Fruit fly (Drosophila melanogaster) whole organism, embryonic: ENCODE data around the gene Son.

Experiments
- ATbp ChIP-seq: fragments of 200-800 bp; sonication (Bioruptor generic); optimal IDR thresholded peaks from 2 replicates; lab custom pipeline; 2017; ENCODE audit warnings: missing biosample characterization, mild to moderate bottlenecking, missing genetic modification characterization, missing genetic modification reagents
- Atf-2 ChIP-seq: fragments of 200-800 bp; sonication (Bioruptor generic); optimal IDR thresholded peaks from 2 replicates; lab custom pipeline; 2016; ENCODE audit warnings: missing biosample characterization, missing genetic modification characterization
- B-H2 ChIP-seq: fragments of 200-800 bp; sonication (Bioruptor generic); optimal IDR thresholded peaks from 2 replicates; lab custom pipeline; 2018; ENCODE audit warnings: missing biosample characterization, mild to moderate bottlenecking, missing genetic modification characterization
- CG10274 ChIP-seq: fragments of 200-800 bp; sonication (Bioruptor generic); optimal IDR thresholded peaks from 3 replicates; lab custom pipeline; 2017; ENCODE audit warnings: missing biosample characterization, mild to moderate bottlenecking, missing genetic modification characterization
- CG10366 ChIP-seq: fragments of 200-800 bp; sonication (Bioruptor generic); IDR thresholded peaks from 2 replicates; pipeline ENCODE4 v1.3.6; 2022; ENCODE audit warnings: missing biosample characterization, missing genetic modification characterization
- CG1529 ChIP-seq: fragments of 200-800 bp; sonication (Bioruptor generic); optimal IDR thresholded peaks from 3 replicates; lab custom pipeline; 2018; ENCODE audit warnings: missing biosample characterization, missing genetic modification characterization
- CG15601 ChIP-seq: fragments of 200-800 bp; sonication (Bioruptor generic); optimal IDR thresholded peaks from 3 replicates; lab custom pipeline; 2019; ENCODE audit warnings: missing biosample characterization, mild to moderate bottlenecking, missing genetic modification characterization, moderate library complexity
- CG1602 ChIP-seq: fragments of 200-800 bp; sonication (Bioruptor generic); optimal IDR thresholded peaks from 3 replicates; lab custom pipeline; 2016; ENCODE audit warnings: missing biosample characterization, missing genetic modification characterization
- CG17186 ChIP-seq: fragments of 200-800 bp; sonication (Bioruptor generic); optimal IDR thresholded peaks from 3 replicates; lab custom pipeline; 2017; ENCODE audit warnings: missing biosample characterization, missing genetic modification reagents, missing genetic modification characterization
- CG2875 ChIP-seq: fragments of 200-800 bp; sonication (Bioruptor generic); optimal IDR thresholded peaks from 2 replicates; lab custom pipeline; 2017; ENCODE audit warnings: missing biosample characterization, mild to moderate bottlenecking, missing genetic modification characterization, missing genetic modification reagents
- CG3065 ChIP-seq: fragments of 200-800 bp; sonication (Bioruptor generic); optimal IDR thresholded peaks from 2 replicates; lab custom pipeline; 2016; ENCODE audit warnings: missing biosample characterization, missing genetic modification characterization
- CG31224 ChIP-seq: fragments of 200-800 bp; sonication (Bioruptor generic); IDR thresholded peaks from 2 replicates; pipeline ENCODE4 v1.3.6; 2022; ENCODE audit warnings: missing biosample characterization, missing genetic modification characterization
- CG33213 ChIP-seq: fragments of 200-800 bp; sonication (Bioruptor generic); optimal IDR thresholded peaks from 3 replicates; lab custom pipeline; 2016; ENCODE audit warnings: missing biosample characterization, missing genetic modification characterization
- CG4854 ChIP-seq: fragments of 200-800 bp; sonication (Bioruptor generic); optimal IDR thresholded peaks from 2 replicates; lab custom pipeline; 2016; ENCODE audit warnings: missing biosample characterization, missing genetic modification characterization, inconsistent platforms
- CG7271 ChIP-seq: fragments of 200-800 bp; sonication (Bioruptor generic); optimal IDR thresholded peaks from 2 replicates; lab custom pipeline; 2018; ENCODE audit warnings: missing biosample characterization, mild to moderate bottlenecking, missing genetic modification characterization, moderate library complexity
- CG7372 ChIP-seq: fragments of 200-800 bp; sonication (Bioruptor generic); IDR thresholded peaks from 2 replicates; pipeline ENCODE4 v1.3.6; 2022; ENCODE audit warnings: missing biosample characterization, missing genetic modification characterization
- CG8281 ChIP-seq: fragments of 200-800 bp; sonication (Bioruptor generic); optimal IDR thresholded peaks from 2 replicates; lab custom pipeline; 2018; ENCODE audit warnings: missing biosample characterization, mild to moderate bottlenecking, missing genetic modification characterization, moderate library complexity
- CG8388 ChIP-seq: fragments of 200-800 bp; sonication (Bioruptor generic); optimal IDR thresholded peaks from 2 replicates; lab custom pipeline; 2019; ENCODE audit warnings: missing biosample characterization, mild to moderate bottlenecking, missing genetic modification characterization, moderate library complexity
- CG9797 ChIP-seq: fragments of 200-800 bp; sonication (Bioruptor generic); optimal IDR thresholded peaks from 3 replicates; lab custom pipeline; 2018; ENCODE audit warnings: missing biosample characterization, mild to moderate bottlenecking, missing genetic modification characterization
- CTCF ChIP-seq: fragments of 200-800 bp; sonication (Bioruptor generic); optimal IDR thresholded peaks from 2 replicates; lab custom pipeline; 2017; ENCODE audit warnings: missing biosample characterization, mild to moderate bottlenecking, missing genetic modification characterization, moderate library complexity
- CkIIα-i1 ChIP-seq: fragments of 200-800 bp; sonication (Bioruptor generic); IDR thresholded peaks from 2 replicates; pipeline ENCODE4 v1.3.6; 2022; ENCODE audit warnings: missing biosample characterization, missing genetic modification characterization
- Gsc ChIP-seq: fragments of 200-800 bp; sonication (Bioruptor generic); IDR thresholded peaks from 2 replicates; pipeline ENCODE4 v1.3.6; 2022; ENCODE audit warnings: missing biosample characterization, missing genetic modification characterization
- HmgD ChIP-seq: fragments of 200-800 bp; sonication (Bioruptor generic); optimal IDR thresholded peaks from 3 replicates; lab custom pipeline; 2016; ENCODE audit warnings: missing biosample characterization, missing genetic modification characterization
- Hsf ChIP-seq: fragments of 200-800 bp; sonication (Bioruptor generic); optimal IDR thresholded peaks from 3 replicates; lab custom pipeline; 2016; ENCODE audit warnings: missing biosample characterization, missing genetic modification characterization
- Lim3 ChIP-seq: fragments of 200-800 bp; sonication (Bioruptor generic); IDR thresholded peaks from 2 replicates; pipeline ENCODE4 v1.3.6; 2022; ENCODE audit warnings: missing biosample characterization, missing genetic modification characterization
- Lpt ChIP-seq: fragments of >200 bp; optimal IDR thresholded peaks from 2 replicates; lab custom pipeline; 2018; ENCODE audit warnings: missing biosample characterization, missing genetic modification characterization
- NC2β ChIP-seq: fragments of 200-800 bp; sonication (Bioruptor generic); optimal IDR thresholded peaks from 2 replicates; lab custom pipeline; 2016; ENCODE audit warnings: missing biosample characterization, missing genetic modification characterization
- Nf-YC ChIP-seq: fragments of 200-800 bp; optimal IDR thresholded peaks from 3 replicates; lab custom pipeline; 2019; ENCODE audit warnings: missing biosample characterization, mild to moderate bottlenecking, missing genetic modification characterization, moderate library complexity
- TFAM ChIP-seq: fragments of 200-800 bp; sonication (Bioruptor generic); optimal IDR thresholded peaks from 2 replicates; lab custom pipeline; 2017; ENCODE audit warnings: missing biosample characterization, missing genetic modification characterization, inconsistent platforms
- Tbp ChIP-seq: fragments of >200 bp; optimal IDR thresholded peaks from 2 replicates; lab custom pipeline; 2018; ENCODE audit warnings: missing biosample characterization, missing genetic modification characterization
- Xbp1 ChIP-seq: fragments of 200-800 bp; sonication (Bioruptor generic); optimal IDR thresholded peaks from 3 replicates; lab custom pipeline; 2016; ENCODE audit warnings: missing biosample characterization, mild to moderate bottlenecking, missing genetic modification characterization
- az2 ChIP-seq: fragments of 200-800 bp; sonication (Bioruptor generic); optimal IDR thresholded peaks from 3 replicates; lab custom pipeline; 2016; ENCODE audit warnings: missing biosample characterization, missing genetic modification characterization
- caup ChIP-seq: fragments of 200-800 bp; sonication (Bioruptor generic); optimal IDR thresholded peaks from 3 replicates; lab custom pipeline; 2017; ENCODE audit warnings: missing biosample characterization, mild to moderate bottlenecking, missing genetic modification characterization, moderate library complexity; ENCODE audit not compliant: severe bottlenecking
- chinmo ChIP-seq: fragments of 200-800 bp; sonication (Bioruptor generic); IDR thresholded peaks from 4 replicates; pipeline ENCODE4 v1.3.6; 2022; ENCODE audit warnings: missing biosample characterization, missing genetic modification characterization; ENCODE audit not compliant: partially characterized antibody
- crp ChIP-seq, 2 experiments: fragments of 200-800 bp; sonication (Bioruptor generic); optimal IDR thresholded peaks; 2 replicates in 1 of 2; 3 replicates in 1 of 2; lab custom pipeline; 2017; ENCODE audit warnings: missing biosample characterization in 2 of 2, missing genetic modification characterization in 2 of 2, mild to moderate bottlenecking in 1 of 2, moderate library complexity in 1 of 2
- da ChIP-seq: fragments of 200-800 bp; sonication (Bioruptor generic); optimal IDR thresholded peaks from 2 replicates; lab custom pipeline; 2016; ENCODE audit warnings: missing biosample characterization, missing genetic modification characterization
- dmrt11E ChIP-seq: fragments of 200-800 bp; sonication (Bioruptor generic); optimal IDR thresholded peaks from 3 replicates; lab custom pipeline; 2018; ENCODE audit warnings: missing biosample characterization, mild to moderate bottlenecking, missing genetic modification characterization, moderate library complexity
- emc ChIP-seq: fragments of 200-800 bp; sonication (Bioruptor generic); optimal IDR thresholded peaks from 2 replicates; lab custom pipeline; 2016; ENCODE audit warnings: missing biosample characterization, missing genetic modification characterization
- jumu ChIP-seq: fragments of 200-800 bp; sonication (Bioruptor generic); optimal IDR thresholded peaks from 3 replicates; lab custom pipeline; 2016; ENCODE audit warnings: missing biosample characterization, missing genetic modification characterization
- nerfin-1 ChIP-seq: fragments of 200-800 bp; sonication (Bioruptor generic); optimal IDR thresholded peaks from 3 replicates; lab custom pipeline; 2019; ENCODE audit warnings: missing biosample characterization, mild to moderate bottlenecking, missing genetic modification characterization, moderate library complexity
- org-1 ChIP-seq: fragments of 200-800 bp; sonication (Bioruptor generic); optimal IDR thresholded peaks from 2 replicates; lab custom pipeline; 2017; ENCODE audit warnings: missing biosample characterization, missing genetic modification characterization
- pan ChIP-seq, 4 experiments: fragments of >200 bp in 3 of 4; fragments of 200-800 bp in 1 of 4; sonication (Bioruptor generic) in 1 of 4; optimal IDR thresholded peaks in 3 of 4; IDR thresholded peaks in 1 of 4; 2 replicates each; pipeline versions ENCODE4 v1.3.6 to Lab custom; 2017 to 2022; ENCODE audit warnings: missing biosample characterization in 2 of 4, missing genetic modification characterization in 2 of 4, mixed read lengths in 1 of 4
- schlank ChIP-seq: fragments of 200-800 bp; sonication (Bioruptor generic); optimal IDR thresholded peaks from 2 replicates; lab custom pipeline; 2018; ENCODE audit warnings: missing biosample characterization, mild to moderate bottlenecking, missing genetic modification characterization
- sens ChIP-seq: fragments of 200-800 bp; sonication (Bioruptor generic); peaks from one replicate; lab custom pipeline; 2016; ENCODE audit warnings: missing biosample characterization, missing genetic modification characterization
- sug ChIP-seq: fragments of 200-800 bp; optimal IDR thresholded peaks from 2 replicates; lab custom pipeline; 2019; ENCODE audit warnings: missing biosample characterization, mild to moderate bottlenecking, missing genetic modification characterization, moderate library complexity
- tap ChIP-seq: fragments of 200-800 bp; optimal IDR thresholded peaks from 3 replicates; lab custom pipeline; 2019; ENCODE audit warnings: missing biosample characterization, mild to moderate bottlenecking, missing genetic modification characterization, moderate library complexity
- usp ChIP-seq: fragments of >200 bp; optimal IDR thresholded peaks from 2 replicates; lab custom pipeline; 2017; ENCODE audit warnings: missing biosample characterization, missing genetic modification characterization
- vfl ChIP-seq: fragments of 200-800 bp; sonication (Bioruptor generic); optimal IDR thresholded peaks from 2 replicates; lab custom pipeline; 2016; ENCODE audit warnings: missing biosample characterization, missing genetic modification characterization
- vnd ChIP-seq: fragments of 200-800 bp; sonication (Bioruptor generic); IDR thresholded peaks from 3 replicates; pipeline ENCODE4 v1.3.6; 2022; ENCODE audit warnings: missing biosample characterization, missing genetic modification characterization; ENCODE audit not compliant: partially characterized antibody
- z ChIP-seq: fragments of 200-800 bp; sonication (Bioruptor generic); IDR thresholded peaks from 3 replicates; pipeline ENCODE4 v1.3.6; 2022; ENCODE audit warnings: missing biosample characterization, missing genetic modification characterization

Son gene

DNA sequence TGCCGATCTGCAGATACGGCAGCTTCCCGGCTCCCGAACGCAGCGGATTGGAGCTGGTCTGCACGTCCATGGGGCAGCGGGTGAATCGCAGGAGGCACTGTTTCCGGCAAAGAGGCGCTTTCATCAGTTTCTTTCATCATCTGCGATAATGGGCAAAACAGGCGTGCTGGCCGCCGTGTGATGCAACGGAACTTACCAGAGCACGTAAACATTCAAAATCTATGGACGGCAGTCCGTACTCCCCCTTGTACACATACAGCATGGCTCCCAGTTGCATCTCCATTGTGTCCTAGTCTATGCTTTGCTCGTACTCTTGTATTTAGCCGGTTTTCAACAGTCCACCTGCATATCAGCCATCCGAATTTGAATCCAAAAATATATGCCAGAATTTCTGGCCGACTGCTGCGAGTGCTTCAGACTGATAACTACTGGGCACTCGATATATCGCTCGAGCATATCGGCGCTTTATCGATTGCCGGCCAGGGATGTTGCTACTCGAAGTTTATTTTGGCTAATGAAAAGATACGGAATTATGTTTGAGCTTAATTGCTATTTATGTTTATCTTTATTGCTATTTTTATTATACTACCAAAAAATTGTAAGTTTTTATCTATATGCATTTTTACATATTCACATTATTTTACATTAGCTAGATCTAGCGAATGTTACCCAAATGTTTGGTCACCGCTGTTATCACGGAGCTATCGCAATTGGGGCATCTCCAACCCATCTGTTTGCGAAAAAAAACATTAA is 14.4 kb upstream of the Son start, which contains the start of the genes CG9393 and Vps45 (continued):
- TF ChIP-seq TFAM (no peak), CG3065 (GFP tag; lab: Kevin White, UChicago) (peak; percentile 48), HmgD (GFP tag; lab: Kevin White, UChicago) (peak; percentile 44), usp (GFP tag; lab: Kevin White, UChicago) (no peak), CG8281 (tag; lab: Kevin White, UChicago) (no peak), pan (optimal IDR thresholded peaks at IDR 0.05; lab: Kevin White, UChicago) (no peak), pan (GFP tag; optimal IDR thresholded peaks at IDR 0.05 in 1 of 2, IDR thresholded peaks at IDR 0.05 in 1 of 2) (peak in 1 of 2 experiments; percentile 32), ATbp (no peak), CTCF (GFP tag; lab: Kevin White, UChicago) (peak; percentile 22), da (GFP tag; lab: Kevin White, UChicago) (peak; percentile 57), CG2875 (no peak), Lpt (GFP tag; lab: Kevin White, UChicago) (no peak), CkIIα-i1 (GFP tag; lab: Robert Waterston, UW) (no peak), CG9797 (GFP tag; lab: Kevin White, UChicago) (peak; percentile 53), vfl (GFP tag; lab: Kevin White, UChicago) (peak; percentile 52), sug (tag; lab: Kevin White, UChicago) (peak; percentile 83), schlank (tag; lab: Kevin White, UChicago) (no peak), org-1 (GFP tag; lab: Kevin White, UChicago) (no peak), emc (GFP tag; lab: Kevin White, UChicago) (peak; percentile 37), NC2β (peak; percentile 52), caup (peak; percentile 43), CG7372 (GFP tag; lab: Robert Waterston, UW) (peak; percentile 40; the same call in 1 of the 2 replicates), z (GFP tag; lab: Robert Waterston, UW) (no peak), Hsf (peak; percentile 79), B-H2 (GFP tag; lab: Kevin White, UChicago) (peak; percentile 70), jumu (GFP tag; lab: Kevin White, UChicago) (peak; percentile 62), dmrt11E (tag; lab: Kevin White, UChicago) (peak; percentile 59), Tbp (peak; percentile 18), Xbp1 (GFP tag; lab: Kevin White, UChicago) (peak; percentile 71), chinmo (GFP tag; lab: Robert Waterston, UW) (peak; percentile 89; the same call in 3 of the 4 replicates), CG1602 (GFP tag; lab: Kevin White, UChicago) (peak; percentile 62), Nf-YC (tag; lab: Kevin White, UChicago) (peak; percentile 64), Lim3 (GFP tag; lab: Robert Waterston, UW) (no peak), nerfin-1 (tag; lab: Kevin White, UChicago) (peak; percentile 49), CG10274 (GFP tag; lab: Kevin White, UChicago) (no peak), tap (tag; lab: Kevin White, UChicago) (no peak), CG33213 (GFP tag; lab: Kevin White, UChicago) (peak; percentile 12), CG8388 (GFP tag; lab: Kevin White, UChicago) (no peak), CG7271 (no peak), Atf-2 (GFP tag; lab: Kevin White, UChicago) (peak; percentile 11), CG1529 (GFP tag; lab: Kevin White, UChicago) (no peak), az2 (peak; percentile 48), CG15601 (tag; lab: Kevin White, UChicago) (peak; percentile 64), CG31224 (GFP tag; lab: Robert Waterston, UW) (no peak), CG17186 (GFP tag; lab: Kevin White, UChicago) (peak; percentile 60), sens (GFP tag; lab: Kevin White, UChicago) (peak; percentile 94), Gsc (GFP tag; lab: Robert Waterston, UW) (no peak), crp (GFP tag; optimal IDR thresholded peaks at IDR 0.05; lab: Kevin White, UChicago) (peak; percentile 28 to 82), vnd (peak; percentile 95), CG4854 (peak; percentile 43), CG10366 (peak; percentile 52; the same call in 1 of the 2 replicates)
